Fruit fly (Drosophila melanogaster): ENCODE data around the gene Pits.

The Pits gene

dm6 chrX:12582984-12583869, at the start of gene Pits:
Gene Pits, minus strand, starts transcription at chrX:12583193.
- peak; percentile 42; the same call in 1 of the 3 replicates for TF ChIP-seq CG8119 (GFP tag; IDR thresholded peaks at IDR 0.05)
- TF ChIP-seq Ets96B (tag; optimal IDR thresholded peaks at IDR 0.05): peak; percentile 5
- TF ChIP-seq topi (GFP tag; optimal IDR thresholded peaks at IDR 0.05): no peak
- no peak for TF ChIP-seq cyc (GFP tag; optimal IDR thresholded peaks at IDR 0.05)
- no peak for TF ChIP-seq CG11294 (GFP tag; IDR thresholded peaks at IDR 0.05)
- TF ChIP-seq CG9139 (GFP tag; optimal IDR thresholded peaks at IDR 0.05): peak; percentile 63
- TF ChIP-seq CG7368 (GFP tag; optimal IDR thresholded peaks at IDR 0.05): no peak
- peak; percentile 27 for TF ChIP-seq CG3032 (tag; optimal IDR thresholded peaks at IDR 0.05)
- TF ChIP-seq Eip93F (GFP tag; optimal IDR thresholded peaks at IDR 0.05): no peak
- peak in 1 of 2 experiments; percentile 14 for TF ChIP-seq salr (GFP tag; optimal IDR thresholded peaks at IDR 0.05)
- peak; percentile 66; the same call in 2 of the 3 replicates for TF ChIP-seq CG6163 (GFP tag; IDR thresholded peaks at IDR 0.05)
- no peak for TF ChIP-seq Gug (GFP tag; IDR thresholded peaks at IDR 0.05)
- peak; percentile 36 for TF ChIP-seq CG4318 (GFP tag; optimal IDR thresholded peaks at IDR 0.05)
- TF ChIP-seq OdsH (GFP tag; optimal IDR thresholded peaks at IDR 0.05): peak; percentile 19
- TF ChIP-seq dac (GFP tag; optimal IDR thresholded peaks at IDR 0.05): no peak
- TF ChIP-seq lz (GFP tag; optimal IDR thresholded peaks at IDR 0.05): no peak
- peak; percentile 66 for TF ChIP-seq Lpt (GFP tag; optimal IDR thresholded peaks at IDR 0.05)
- TF ChIP-seq CG16779 (tag; optimal IDR thresholded peaks at IDR 0.05): peak; percentile 65
- peak; percentile 53 for TF ChIP-seq CG1621 (tag; optimal IDR thresholded peaks at IDR 0.05)
- TF ChIP-seq Eip78C (GFP tag): peak; percentile 47
- peak; percentile 72 for TF ChIP-seq svp (GFP tag)
- peak; percentile 38 for TF ChIP-seq esn (GFP tag; optimal IDR thresholded peaks at IDR 0.05)
- TF ChIP-seq Met (GFP tag; optimal IDR thresholded peaks at IDR 0.05): peak; percentile 44
- TF ChIP-seq Sox15 (GFP tag; optimal IDR thresholded peaks at IDR 0.05): no peak
- no peak for TF ChIP-seq achi (GFP tag; optimal IDR thresholded peaks at IDR 0.05)
- peak; percentile 82 for TF ChIP-seq CG6854 (GFP tag; optimal IDR thresholded peaks at IDR 0.05)
- peak; percentile 40 for TF ChIP-seq dsx (GFP tag; optimal IDR thresholded peaks at IDR 0.05; ENCODE audit: poor library complexity, severe bottlenecking)
- TF ChIP-seq CG8319 (GFP tag; optimal IDR thresholded peaks at IDR 0.05): no peak
- peak; percentile 34 for TF ChIP-seq CG10631 (GFP tag; optimal IDR thresholded peaks at IDR 0.05)
- TF ChIP-seq CG6792 (GFP tag; optimal IDR thresholded peaks at IDR 0.05): no peak
- TF ChIP-seq Eip75B (GFP tag; optimal IDR thresholded peaks at IDR 0.05): peak; percentile 39
- peak; percentile 72 for TF ChIP-seq vri (GFP tag; optimal IDR thresholded peaks at IDR 0.05)
- TF ChIP-seq CG15336 (GFP tag; IDR thresholded peaks at IDR 0.05): peak; percentile 10
- TF ChIP-seq acj6 (GFP tag; optimal IDR thresholded peaks at IDR 0.05): peak; percentile 37
- peak; percentile 15 for TF ChIP-seq Sox14 (GFP tag; optimal IDR thresholded peaks at IDR 0.05)
- no peak for TF ChIP-seq Hr38 (GFP tag; optimal IDR thresholded peaks at IDR 0.05)
- TF ChIP-seq Blimp-1 (GFP tag; optimal IDR thresholded peaks at IDR 0.05): no peak
- no peak for TF ChIP-seq CG8632 (GFP tag; optimal IDR thresholded peaks at IDR 0.05)
- peak; percentile 11 for TF ChIP-seq net (GFP tag; optimal IDR thresholded peaks at IDR 0.05)
- no peak for TF ChIP-seq Sox102F (GFP tag; optimal IDR thresholded peaks at IDR 0.05)
- peak; percentile 36 to 79 for TF ChIP-seq ss (GFP tag; optimal IDR thresholded peaks at IDR 0.05)
- TF ChIP-seq CG6276 (GFP tag; optimal IDR thresholded peaks at IDR 0.05): no peak
- TF ChIP-seq CG32006 (GFP tag; optimal IDR thresholded peaks at IDR 0.05): peak; percentile 14
- peak; percentile 59 for TF ChIP-seq CG3919 (GFP tag; optimal IDR thresholded peaks at IDR 0.05)
- TF ChIP-seq CG31627 (GFP tag; optimal IDR thresholded peaks at IDR 0.05): peak; percentile 24
- TF ChIP-seq Hr39 (GFP tag; optimal IDR thresholded peaks at IDR 0.05): peak; percentile 6
- peak; percentile 42 for TF ChIP-seq fkh (GFP tag; optimal IDR thresholded peaks at IDR 0.05)
- TF ChIP-seq CG6808 (GFP tag; optimal IDR thresholded peaks at IDR 0.05): no peak
- TF ChIP-seq CG34406 (GFP tag; optimal IDR thresholded peaks at IDR 0.05): no peak
- peak; percentile 5 for TF ChIP-seq Ets21C (GFP tag; optimal IDR thresholded peaks at IDR 0.05)

Data from whole organism, prepupa.